Fruit fly (Drosophila melanogaster) whole organism: ENCODE measurements around the gene gish.
A peak's percentile ranks its signal among the peaks of the same experiment; 100 is the strongest.

Experiments used
- CG8478 ChIP-seq: fragments of >200 bp; optimal IDR thresholded peaks from 2 replicates; lab custom pipeline; 2018; ENCODE audit warnings: inconsistent platforms
- EcR ChIP-seq, 2 experiments: fragments of >200 bp; optimal IDR thresholded peaks; 2 replicates each; lab custom pipeline; 2017; ENCODE audit warnings: missing biosample characterization in 2 of 2, missing genetic modification characterization in 2 of 2, missing genetic modification reagents in 2 of 2
- pan ChIP-seq: fragments of >200 bp; optimal IDR thresholded peaks from 2 replicates; lab custom pipeline; 2017
- psq ChIP-seq: fragments of >200 bp; optimal IDR thresholded peaks from 2 replicates; lab custom pipeline; 2017
- usp ChIP-seq: fragments of >200 bp; optimal IDR thresholded peaks from 2 replicates; lab custom pipeline; 2017; ENCODE audit warnings: missing biosample characterization, missing genetic modification characterization, mixed read lengths

dm6 chr3R:16242461-16242934, 29.8 kb upstream of the gish start:
- TF ChIP-seq usp (no peak), psq (lab: Kevin White, UChicago) (no peak), CG8478 (lab: Kevin White, UChicago) (peak; percentile 91), EcR (GFP tag; optimal IDR thresholded peaks at IDR 0.05; lab: Kevin White, UChicago) (peak in 1 of 2 experiments; percentile 44), pan (lab: Kevin White, UChicago) (no peak)
